Worm (Caenorhabditis elegans) whole organism, L1 larva: Measurements from ENCODE around the gene alh-4.
A peak's percentile ranks its signal among the peaks of the same experiment; 100 is the strongest.

Source experiments
- C04F5.9 ChIP-seq: sonication (generic microtip); optimal IDR thresholded peaks from 2 replicates; lab custom pipeline; 2016; ENCODE audit warnings: missing genetic modification characterization, missing compliant biosample characterization
- F16B12.6 ChIP-seq: fragments of 150-350 bp; optimal IDR thresholded peaks from 2 replicates; lab custom pipeline; 2014; ENCODE audit warnings: missing biosample characterization, missing genetic modification characterization
- aha-1 ChIP-seq: fragments of 150-350 bp; optimal IDR thresholded peaks from 2 replicates; lab custom pipeline; 2014; ENCODE audit warnings: missing biosample characterization, missing genetic modification characterization
- alr-1 ChIP-seq: fragments of 200-800 bp; sonication (Bioruptor generic); optimal IDR thresholded peaks from 2 replicates; lab custom pipeline; 2018; ENCODE audit warnings: borderline replicate concordance, mild to moderate bottlenecking, missing genetic modification characterization, missing compliant biosample characterization
- aly-2 ChIP-seq: fragments of 150-350 bp; optimal IDR thresholded peaks from 2 replicates; lab custom pipeline; 2014; ENCODE audit warnings: missing biosample characterization, missing genetic modification characterization
- blmp-1 ChIP-seq: fragments of 150-350 bp; optimal IDR thresholded peaks from 2 replicates; lab custom pipeline; 2014; ENCODE audit warnings: missing biosample characterization, missing genetic modification characterization
- ceh-8 ChIP-seq: fragments of 200-800 bp; sonication (Bioruptor generic); optimal IDR thresholded peaks from 2 replicates; lab custom pipeline; 2018; ENCODE audit warnings: mild to moderate bottlenecking, missing genetic modification characterization, moderate library complexity, missing compliant biosample characterization
- ceh-88 ChIP-seq: fragments of 200-800 bp; sonication (Bioruptor generic); IDR thresholded peaks from 2 replicates; pipeline ENCODE4 v1.3.6; 2022; ENCODE audit warnings: missing genetic modification characterization, missing compliant biosample characterization
- dpl-1 ChIP-seq, 3 experiments: fragments of 150-350 bp in 2 of 3; sonication (generic microtip) in 1 of 3; optimal IDR thresholded peaks; 2 replicates each; lab custom pipeline; 2014 to 2017; ENCODE audit warnings: missing biosample characterization in 3 of 3, missing genetic modification characterization in 3 of 3, missing genetic modification reagents in 3 of 3
- dsc-1 ChIP-seq: sonication (generic microtip); optimal IDR thresholded peaks from 2 replicates; lab custom pipeline; 2016; ENCODE audit warnings: mild to moderate bottlenecking, missing genetic modification characterization, missing compliant biosample characterization
- efl-1 ChIP-seq, 4 experiments: fragments of 150-350 bp; optimal IDR thresholded peaks in 3 of 4; peaks in 1 of 4; 1 replicate in 1 of 4; 2 replicates in 3 of 4; lab custom pipeline; 2014; ENCODE audit warnings: missing biosample characterization in 2 of 4, missing genetic modification characterization in 2 of 4, missing genetic modification reagents in 2 of 4
- elt-2 ChIP-seq: sonication (generic microtip); optimal IDR thresholded peaks from 2 replicates; lab custom pipeline; 2016; ENCODE audit warnings: missing genetic modification characterization, mild to moderate bottlenecking, inconsistent platforms, missing compliant biosample characterization, missing genetic modification reagents
- elt-3 ChIP-seq, 6 experiments: fragments of 150-350 bp in 1 of 6; sonication (generic microtip); optimal IDR thresholded peaks; 2 replicates each; lab custom pipeline; 2017 to 2018; ENCODE audit warnings: missing biosample characterization in 6 of 6, missing genetic modification characterization in 6 of 6, inconsistent platforms in 1 of 6
- ets-5 ChIP-seq: fragments of 200-800 bp; sonication (Bioruptor generic); IDR thresholded peaks from 2 replicates; pipeline ENCODE4 v1.3.6; 2022; ENCODE audit warnings: missing genetic modification characterization, missing compliant biosample characterization
- fkh-8 ChIP-seq: sonication (generic microtip); optimal IDR thresholded peaks from 2 replicates; lab custom pipeline; 2016; ENCODE audit warnings: mild to moderate bottlenecking, missing genetic modification characterization, missing compliant biosample characterization
- grh-1 ChIP-seq: fragments of 200-800 bp; sonication (Bioruptor generic); IDR thresholded peaks from 2 replicates; pipeline ENCODE4 v1.3.6; 2022; ENCODE audit warnings: missing genetic modification reagents, missing genetic modification characterization, missing compliant biosample characterization
- hlh-4 ChIP-seq: sonication (generic microtip); optimal IDR thresholded peaks from 2 replicates; lab custom pipeline; 2016; ENCODE audit warnings: mild to moderate bottlenecking, missing genetic modification characterization, missing compliant biosample characterization
- hpl-2 ChIP-seq: fragments of 150-350 bp; optimal IDR thresholded peaks from 2 replicates; lab custom pipeline; 2014; ENCODE audit warnings: missing biosample characterization, missing genetic modification reagents, missing genetic modification characterization
- irx-1 ChIP-seq: sonication (generic microtip); optimal IDR thresholded peaks from 2 replicates; lab custom pipeline; 2016; ENCODE audit warnings: missing genetic modification characterization, missing compliant biosample characterization
- jun-1 ChIP-seq: fragments of 150-350 bp; optimal IDR thresholded peaks from 2 replicates; lab custom pipeline; 2014; ENCODE audit warnings: missing biosample characterization, missing genetic modification reagents, missing genetic modification characterization
- lin-14 ChIP-seq: fragments of 200-800 bp; sonication (Bioruptor generic); optimal IDR thresholded peaks from 2 replicates; lab custom pipeline; 2018; ENCODE audit warnings: mild to moderate bottlenecking, missing genetic modification characterization, moderate library complexity, missing compliant biosample characterization
- lin-35 ChIP-seq, 2 experiments: fragments of 150-350 bp; optimal IDR thresholded peaks; 2 replicates each; lab custom pipeline; 2014; ENCODE audit warnings: missing biosample characterization in 2 of 2, missing genetic modification characterization in 2 of 2, missing genetic modification reagents in 2 of 2
- lin-39 ChIP-seq: fragments of 150-350 bp; optimal IDR thresholded peaks from 2 replicates; lab custom pipeline; 2014; ENCODE audit warnings: missing biosample characterization, missing genetic modification reagents, missing genetic modification characterization
- mab-9 ChIP-seq: fragments of 200-800 bp; sonication (Bioruptor generic); IDR thresholded peaks from 2 replicates; pipeline ENCODE4 v1.3.6; 2022; ENCODE audit warnings: missing genetic modification reagents, missing genetic modification characterization, missing compliant biosample characterization
- mdl-1 ChIP-seq, 2 experiments: fragments of 150-350 bp; optimal IDR thresholded peaks; 2 replicates each; lab custom pipeline; 2014 to 2017; ENCODE audit warnings: missing biosample characterization in 2 of 2, missing genetic modification characterization in 2 of 2, inconsistent platforms in 1 of 2
- mef-2 ChIP-seq: fragments of 150-350 bp; optimal IDR thresholded peaks from 2 replicates; lab custom pipeline; 2014; ENCODE audit warnings: missing biosample characterization, missing genetic modification characterization
- mep-1 ChIP-seq: fragments of 150-350 bp; optimal IDR thresholded peaks from 2 replicates; lab custom pipeline; 2014; ENCODE audit warnings: missing biosample characterization, missing genetic modification characterization
- nhr-12 ChIP-seq: sonication (generic microtip); optimal IDR thresholded peaks from 2 replicates; lab custom pipeline; 2017; ENCODE audit warnings: missing biosample characterization, missing genetic modification characterization
- nhr-20 ChIP-seq: sonication (generic microtip); optimal IDR thresholded peaks from 2 replicates; lab custom pipeline; 2016; ENCODE audit warnings: mild to moderate bottlenecking, missing genetic modification characterization, missing compliant biosample characterization
- nhr-237 ChIP-seq: fragments of 150-350 bp; optimal IDR thresholded peaks from 2 replicates; lab custom pipeline; 2014; ENCODE audit warnings: missing biosample characterization, missing genetic modification characterization
- nhr-28 ChIP-seq: fragments of 150-350 bp; optimal IDR thresholded peaks from 2 replicates; lab custom pipeline; 2014; ENCODE audit warnings: missing biosample characterization, missing genetic modification characterization
- nhr-71 ChIP-seq: sonication (generic microtip); optimal IDR thresholded peaks from 2 replicates; lab custom pipeline; 2016; ENCODE audit warnings: mild to moderate bottlenecking, missing genetic modification characterization, moderate library complexity, missing compliant biosample characterization
- nhr-85 ChIP-seq: sonication (generic microtip); peaks from one replicate; lab custom pipeline; 2016; ENCODE audit warnings: missing genetic modification characterization, inconsistent platforms, missing compliant biosample characterization
- nhr-90 ChIP-seq: sonication (generic microtip); optimal IDR thresholded peaks from 2 replicates; lab custom pipeline; 2016; ENCODE audit warnings: mild to moderate bottlenecking, missing genetic modification characterization, missing compliant biosample characterization; ENCODE audit not compliant: poor library complexity
- pqm-1 ChIP-seq: sonication (generic microtip); optimal IDR thresholded peaks from 3 replicates; lab custom pipeline; 2017; ENCODE audit warnings: missing biosample characterization, missing genetic modification characterization
- snpc-4 ChIP-seq: fragments of 150-350 bp; optimal IDR thresholded peaks from 2 replicates; lab custom pipeline; 2014; ENCODE audit warnings: missing biosample characterization, missing genetic modification characterization
- sptf-1 ChIP-seq: fragments of 150-350 bp; optimal IDR thresholded peaks from 2 replicates; lab custom pipeline; 2014; ENCODE audit warnings: missing biosample characterization, missing genetic modification characterization
- sup-37 ChIP-seq: fragments of 200-800 bp; sonication (Bioruptor generic); optimal IDR thresholded peaks from 2 replicates; lab custom pipeline; 2018; ENCODE audit warnings: mild to moderate bottlenecking, missing genetic modification characterization, missing compliant biosample characterization
- tlp-1 ChIP-seq: fragments of 150-350 bp; optimal IDR thresholded peaks from 2 replicates; lab custom pipeline; 2014; ENCODE audit warnings: missing biosample characterization, missing genetic modification characterization
- unc-130 ChIP-seq: fragments of 150-350 bp; optimal IDR thresholded peaks from 2 replicates; lab custom pipeline; 2017; ENCODE audit warnings: missing biosample characterization, missing genetic modification characterization, inconsistent platforms
- unc-62 ChIP-seq: fragments of 150-350 bp; optimal IDR thresholded peaks from 2 replicates; lab custom pipeline; 2014; ENCODE audit warnings: missing biosample characterization, missing genetic modification reagents, missing genetic modification characterization
- vab-15 ChIP-seq: sonication (generic microtip); optimal IDR thresholded peaks from 2 replicates; lab custom pipeline; 2017; ENCODE audit warnings: missing genotype, mild to moderate bottlenecking, missing genetic modification characterization, missing compliant biosample characterization
- xbp-1 ChIP-seq: sonication (generic microtip); optimal IDR thresholded peaks from 2 replicates; lab custom pipeline; 2016; ENCODE audit warnings: missing genetic modification characterization, missing compliant biosample characterization
- zip-4 ChIP-seq: fragments of 200-800 bp; sonication (Bioruptor generic); optimal IDR thresholded peaks from 2 replicates; lab custom pipeline; 2018; ENCODE audit warnings: mild to moderate bottlenecking, missing genetic modification characterization, moderate library complexity, missing compliant biosample characterization
- ztf-11 ChIP-seq, 2 experiments: sonication (generic microtip); optimal IDR thresholded peaks; 2 replicates each; lab custom pipeline; 2016 to 2017; ENCODE audit warnings: missing genetic modification characterization in 2 of 2, missing biosample characterization in 1 of 2, missing compliant biosample characterization in 1 of 2
- ztf-4 ChIP-seq: fragments of 150-350 bp; optimal IDR thresholded peaks from 2 replicates; lab custom pipeline; 2014; ENCODE audit warnings: missing biosample characterization, missing genetic modification characterization

Gene alh-4

DNA sequence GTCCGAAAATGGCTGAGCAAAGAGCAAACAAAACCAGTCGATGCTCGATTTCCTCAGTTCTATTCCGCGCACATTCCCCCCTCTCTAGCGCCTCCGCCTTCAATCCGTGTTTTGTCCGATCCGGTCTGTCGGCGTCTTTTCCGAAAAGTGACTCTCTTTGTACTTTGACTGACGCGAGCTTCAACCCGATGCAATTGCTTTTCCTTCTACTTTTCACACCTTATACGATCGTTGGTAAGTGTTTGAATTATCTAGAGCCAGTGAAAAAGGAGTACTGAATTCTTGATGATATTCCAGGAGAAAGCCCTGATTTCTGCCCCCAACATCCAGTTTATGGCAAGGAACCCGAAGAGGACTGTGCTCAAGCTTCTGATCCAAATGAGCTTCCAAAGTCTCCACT lies 14.7 kb downstream of the alh-4 start, which contains the start of gene cht-6:
Gene cht-6, plus strand, starts transcription at position 9 of the 400 bp plus-strand sequence.
- no peak for TF ChIP-seq mab-9
- TF ChIP-seq lin-35 (GFP tag; optimal IDR thresholded peaks at IDR 0.05; lab: Kevin White, UChicago), result no peak

DNA sequence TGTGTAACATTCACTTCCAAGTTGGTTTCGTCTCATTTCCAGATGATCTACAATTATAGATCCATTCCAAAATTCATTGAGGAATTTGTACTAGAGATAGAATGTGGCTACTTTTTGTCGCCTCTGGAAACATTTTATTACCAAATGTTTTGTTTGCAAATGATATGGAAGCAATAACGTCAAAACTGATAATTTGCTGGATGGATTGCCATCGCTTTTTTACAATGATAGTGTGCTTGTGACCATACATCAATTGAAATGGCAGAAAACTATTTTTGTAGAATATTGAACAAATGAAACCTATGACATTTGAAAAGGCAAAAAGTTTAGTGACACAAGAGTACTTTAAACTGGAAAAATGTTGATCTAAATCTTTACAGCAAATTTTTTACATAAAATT lies 15.3 kb downstream of the alh-4 start:
- no peak for TF ChIP-seq elt-3 (tag; optimal IDR thresholded peaks at IDR 0.05; lab: Kevin White, UChicago)
- no peak for TF ChIP-seq efl-1 (optimal IDR thresholded peaks at IDR 0.05; lab: Kevin White, UChicago)
- TF ChIP-seq efl-1 (GFP tag; optimal IDR thresholded peaks at IDR 0.05 in 1 of 2; lab: Kevin White, UChicago), result peak in 1 of 2 experiments; percentile 11
- peak; percentile 51 for TF ChIP-seq elt-2 (tag; lab: Kevin White, UChicago)

DNA sequence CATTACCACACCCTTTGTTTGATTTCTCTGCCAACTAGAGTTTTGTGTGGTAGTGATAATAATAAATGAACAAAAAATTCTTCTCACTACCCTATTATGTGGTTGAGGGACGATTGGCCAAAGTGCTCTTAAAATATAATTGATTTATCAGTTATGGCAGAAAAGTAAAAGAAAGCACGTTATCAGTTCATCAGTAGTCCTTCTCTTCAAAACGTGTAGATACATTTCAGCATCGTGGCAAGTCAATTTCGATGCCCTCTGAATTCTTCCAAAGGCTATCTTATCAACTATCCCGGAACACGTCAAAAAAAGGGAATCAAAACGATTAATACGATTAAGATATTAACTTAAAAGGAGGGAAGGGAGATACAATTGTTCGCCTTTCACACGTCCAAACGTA lies 16.7 kb downstream of the alh-4 start:
- no peak for TF ChIP-seq irx-1 (tag; lab: Kevin White, UChicago)
- peak; percentile 96 for TF ChIP-seq elt-2 (tag; lab: Kevin White, UChicago)
- TF ChIP-seq pqm-1 (tag; lab: Kevin White, UChicago), result no peak
- TF ChIP-seq mep-1 (tag; lab: Kevin White, UChicago), result no peak
- TF ChIP-seq lin-35 (GFP tag; optimal IDR thresholded peaks at IDR 0.05; lab: Kevin White, UChicago), result peak in 1 of 2 experiments; percentile 5
- TF ChIP-seq hpl-2 (GFP tag; lab: Kevin White, UChicago), result no peak
- TF ChIP-seq nhr-237, result no peak
- no peak for TF ChIP-seq zip-4
- TF ChIP-seq snpc-4, result no peak
- no peak for TF ChIP-seq xbp-1 (tag; lab: Kevin White, UChicago)
- no peak for TF ChIP-seq C04F5.9
- no peak for TF ChIP-seq jun-1 (tag; lab: Kevin White, UChicago)

DNA sequence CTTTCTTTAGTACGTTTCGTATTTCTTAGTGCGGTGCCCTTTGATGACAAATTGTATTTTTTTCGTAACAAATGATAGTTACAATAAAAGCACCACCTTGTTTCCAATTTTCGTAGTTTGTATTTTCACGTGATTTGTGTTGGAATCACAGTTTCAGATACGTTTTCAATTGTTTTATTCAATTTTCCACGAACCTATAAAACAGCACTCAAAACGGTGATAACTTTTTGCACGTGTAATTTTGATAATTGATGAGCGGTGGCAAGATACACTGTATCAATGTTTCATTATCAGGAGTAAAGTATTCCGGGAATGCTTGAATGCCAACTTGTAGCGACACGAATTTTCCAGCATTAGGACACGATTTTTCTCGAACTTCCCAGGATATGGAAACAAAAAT lies 18.6 kb downstream of the alh-4 start:
- TF ChIP-seq irx-1 (tag; lab: Kevin White, UChicago), result no peak
- TF ChIP-seq unc-130 (tag; lab: Kevin White, UChicago), result no peak
- no peak for TF ChIP-seq ceh-8 (GFP tag; lab: Kevin White, UChicago)
- peak in 1 of 2 experiments; percentile 14 for TF ChIP-seq lin-35 (GFP tag; optimal IDR thresholded peaks at IDR 0.05; lab: Kevin White, UChicago)
- TF ChIP-seq hlh-4 (tag; lab: Kevin White, UChicago), result no peak
- no peak for TF ChIP-seq aly-2
- peak in 1 of 2 experiments; percentile 8 for TF ChIP-seq mdl-1 (tag; optimal IDR thresholded peaks at IDR 0.05; lab: Kevin White, UChicago)
- TF ChIP-seq fkh-8, result no peak
- no peak for TF ChIP-seq aha-1 (tag; lab: Kevin White, UChicago)
- TF ChIP-seq blmp-1 (tag; lab: Kevin White, UChicago), result no peak
- no peak for TF ChIP-seq sup-37
- peak; percentile 95 for TF ChIP-seq elt-2 (tag; lab: Kevin White, UChicago)
- no peak for TF ChIP-seq sptf-1 (tag; lab: Kevin White, UChicago)
- no peak for TF ChIP-seq vab-15 (tag; lab: Kevin White, UChicago)
- no peak for TF ChIP-seq lin-39 (tag; lab: Kevin White, UChicago)
- TF ChIP-seq mab-9, result no peak
- TF ChIP-seq nhr-20 (tag; lab: Kevin White, UChicago), result peak; percentile 50
- TF ChIP-seq nhr-12, result no peak
- peak; percentile 10 for TF ChIP-seq tlp-1 (tag; lab: Kevin White, UChicago)
- no peak for TF ChIP-seq nhr-85 (tag; lab: Kevin White, UChicago)
- no peak for TF ChIP-seq ceh-88 (GFP tag; lab: Robert Waterston, UW)
- no peak for TF ChIP-seq alr-1 (tag; lab: Kevin White, UChicago)
- no peak for TF ChIP-seq efl-1 (optimal IDR thresholded peaks at IDR 0.05; lab: Kevin White, UChicago)
- peak in 1 of 2 experiments; percentile 37 for TF ChIP-seq efl-1 (GFP tag; optimal IDR thresholded peaks at IDR 0.05 in 1 of 2; lab: Kevin White, UChicago)
- no peak for TF ChIP-seq unc-62
- no peak for TF ChIP-seq ztf-11 (tag; optimal IDR thresholded peaks at IDR 0.05; lab: Kevin White, UChicago)
- TF ChIP-seq dpl-1 (GFP tag; optimal IDR thresholded peaks at IDR 0.05; lab: Kevin White, UChicago), result no peak
- no peak for TF ChIP-seq grh-1 (GFP tag; lab: Robert Waterston, UW)
- peak; percentile 21 for TF ChIP-seq nhr-71 (tag; lab: Kevin White, UChicago)
- no peak for TF ChIP-seq nhr-90 (tag; lab: Kevin White, UChicago)
- TF ChIP-seq ets-5 (GFP tag; lab: Robert Waterston, UW), result no peak
- TF ChIP-seq ztf-4 (tag; lab: Kevin White, UChicago), result no peak
- no peak for TF ChIP-seq mef-2 (tag; lab: Kevin White, UChicago)
- no peak for TF ChIP-seq nhr-28 (tag; lab: Kevin White, UChicago)
- no peak for TF ChIP-seq F16B12.6 (tag; lab: Kevin White, UChicago)
- TF ChIP-seq lin-14 (GFP tag; lab: Kevin White, UChicago), result peak; percentile 8
- TF ChIP-seq dsc-1, result no peak
